Fruit fly (Drosophila melanogaster): Measurements from ENCODE around the gene Galk.
A peak's percentile ranks its signal among the peaks of the same experiment; 100 is the strongest.

Galk gene

DNA sequence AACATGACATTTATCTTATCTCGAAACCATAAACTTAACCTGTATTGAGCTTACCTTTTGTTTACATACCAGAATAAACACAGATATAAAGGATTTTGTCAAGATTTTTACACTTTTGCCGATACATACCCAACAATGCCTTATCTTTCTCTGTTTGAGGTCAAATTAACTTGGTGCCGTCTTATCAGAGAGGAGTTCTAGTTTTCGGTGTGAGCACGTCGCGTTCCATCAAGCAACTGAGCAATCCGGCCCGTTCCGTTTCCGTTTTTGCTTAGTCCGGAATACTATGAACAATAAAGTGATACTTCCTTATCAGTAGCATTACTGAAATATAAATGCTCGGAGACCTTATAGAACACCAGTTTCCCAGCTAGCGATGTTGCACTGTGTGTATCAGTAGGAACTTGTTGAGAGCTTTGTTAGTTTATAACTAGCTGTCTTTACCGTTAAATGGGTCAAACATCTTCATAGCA lies at the start of gene Galk (continued):
- TF ChIP-seq nerfin-2 (GFP tag; IDR thresholded peaks at IDR 0.05; ENCODE audit: partially characterized antibody) (no peak), CG6765 (GFP tag; optimal IDR thresholded peaks at IDR 0.05) (peak; percentile 68), HmgD (GFP tag; optimal IDR thresholded peaks at IDR 0.05) (no peak), phol (tag; optimal IDR thresholded peaks at IDR 0.05) (no peak), Xbp1 (GFP tag; optimal IDR thresholded peaks at IDR 0.05) (peak; percentile 61), Sin3A (optimal IDR thresholded peaks at IDR 0.05) (no peak), CG8089 (GFP tag; optimal IDR thresholded peaks at IDR 0.05) (no peak), CG2129 (GFP tag; IDR thresholded peaks at IDR 0.05; ENCODE audit: partially characterized antibody) (no peak), schlank (tag; optimal IDR thresholded peaks at IDR 0.05) (peak; percentile 25), CG11456 (GFP tag; IDR thresholded peaks at IDR 0.05) (peak; percentile 90), cas (GFP tag; IDR thresholded peaks at IDR 0.05) (peak; percentile 31; the same call in 1 of the 2 replicates), gfzf (GFP tag; optimal IDR thresholded peaks at IDR 0.05) (no peak), wdn (GFP tag; IDR thresholded peaks at IDR 0.05) (peak; percentile 68), cwo (GFP tag; optimal IDR thresholded peaks at IDR 0.05) (peak; percentile 70), chif (GFP tag; optimal IDR thresholded peaks at IDR 0.05) (peak in 1 of 2 experiments; percentile 4), fd64A (GFP tag; optimal IDR thresholded peaks at IDR 0.05) (peak; percentile 83), Pdp1 (GFP tag; optimal IDR thresholded peaks at IDR 0.05) (peak; percentile 42), Hr78 (GFP tag; optimal IDR thresholded peaks at IDR 0.05) (peak in 1 of 2 experiments; percentile 86), Optix (GFP tag; IDR thresholded peaks at IDR 0.05) (peak; percentile 49; the same call in 1 of the 3 replicates), run (tag; optimal IDR thresholded peaks at IDR 0.05) (peak; percentile 60), CG6683 (GFP tag; optimal IDR thresholded peaks at IDR 0.05) (peak; percentile 7), sim (GFP tag; IDR thresholded peaks at IDR 0.05) (0 out of 2 replicates have a peak, but pooled peaks have one; percentile 8), CG10274 (GFP tag; optimal IDR thresholded peaks at IDR 0.05) (peak; percentile 11), cato (GFP tag; optimal IDR thresholded peaks at IDR 0.05; ENCODE audit: borderline replicate concordance) (no peak), Meics (GFP tag; optimal IDR thresholded peaks at IDR 0.05) (peak; percentile 77), ranshi (GFP tag; IDR thresholded peaks at IDR 0.05) (peak; percentile 59; the same call in 1 of the 2 replicates), CG14441 (GFP tag; IDR thresholded peaks at IDR 0.05) (peak; percentile 82), Dp (GFP tag; optimal IDR thresholded peaks at IDR 0.05) (no peak), vvl (GFP tag; IDR thresholded peaks at IDR 0.05) (peak; percentile 66), Spps (tag; optimal IDR thresholded peaks at IDR 0.05) (no peak), Dref (GFP tag; IDR thresholded peaks at IDR 0.05) (no peak), pros (GFP tag; optimal IDR thresholded peaks at IDR 0.05) (no peak), YL-1 (GFP tag; optimal IDR thresholded peaks at IDR 0.05) (no peak), lov (optimal IDR thresholded peaks at IDR 0.05) (no peak), lov (GFP tag; IDR thresholded peaks at IDR 0.05) (0 out of 3 replicates have a peak, but pooled peaks have one; percentile 57), dmrt11E (tag; optimal IDR thresholded peaks at IDR 0.05) (no peak), Ets65A (GFP tag) (no peak), chinmo (GFP tag; IDR thresholded peaks at IDR 0.05; ENCODE audit: partially characterized antibody) (no peak), disco-r (GFP tag; optimal IDR thresholded peaks at IDR 0.05) (no peak), pum (GFP tag; optimal IDR thresholded peaks at IDR 0.05) (no peak), otp (GFP tag; IDR thresholded peaks at IDR 0.05) (peak; percentile 67), gem (tag; optimal IDR thresholded peaks at IDR 0.05) (no peak), CG12219 (GFP tag; optimal IDR thresholded peaks at IDR 0.05) (peak; percentile 62), dm (GFP tag; optimal IDR thresholded peaks at IDR 0.05) (no peak), Dad (GFP tag; optimal IDR thresholded peaks at IDR 0.05) (no peak), Poxn (GFP tag; IDR thresholded peaks at IDR 0.05) (no peak), klu (GFP tag; IDR thresholded peaks at IDR 0.05) (no peak), CG16779 (GFP tag; IDR thresholded peaks at IDR 0.05) (peak; percentile 86), CG12299 (tag; optimal IDR thresholded peaks at IDR 0.05) (peak; percentile 48), wek (GFP tag; optimal IDR thresholded peaks at IDR 0.05) (peak; percentile 82), Sox102F (GFP tag; optimal IDR thresholded peaks at IDR 0.05) (no peak)
